Worm (Caenorhabditis elegans) whole organism, L4 larva: ENCODE measurements around the gene C56E10.3.

Source experiments
- F37D6.2 ChIP-seq: sonication (generic microtip); optimal IDR thresholded peaks from 2 replicates; lab custom pipeline; 2016; ENCODE audit warnings: mild to moderate bottlenecking, missing genetic modification characterization, missing compliant biosample characterization
- F44E2.7 ChIP-seq: fragments of 200-800 bp; sonication (Bioruptor generic); IDR thresholded peaks from 2 replicates; pipeline ENCODE4 v2.1.2; 2022; ENCODE audit warnings: missing genetic modification characterization, missing compliant biosample characterization
- F49E8.2 ChIP-seq: sonication (generic microtip); optimal IDR thresholded peaks from 2 replicates; lab custom pipeline; 2016; ENCODE audit warnings: missing compliant biosample characterization, mild to moderate bottlenecking, missing genetic modification characterization, borderline replicate concordance
- R02D3.7 ChIP-seq: fragments of 150-350 bp; sonication (generic microtip); optimal IDR thresholded peaks from 3 replicates; lab custom pipeline; 2014; ENCODE audit warnings: missing biosample characterization, missing genetic modification characterization
- Y48G9A.11 ChIP-seq: fragments of 200-800 bp; sonication (Bioruptor generic); IDR thresholded peaks from 2 replicates; pipeline ENCODE4 v1.3.6; 2022; ENCODE audit warnings: missing genetic modification reagents, missing genetic modification characterization, missing compliant biosample characterization
- Y5F2A.4 ChIP-seq: fragments of 200-800 bp; sonication (Bioruptor generic); optimal IDR thresholded peaks from 2 replicates; lab custom pipeline; 2018; ENCODE audit warnings: mild to moderate bottlenecking, missing genetic modification characterization, missing compliant biosample characterization
- aha-1 ChIP-seq: fragments of 150-350 bp; peaks from one replicate; lab custom pipeline; 2014; ENCODE audit warnings: missing biosample characterization, missing genetic modification characterization
- aly-2 ChIP-seq: sonication (generic microtip); optimal IDR thresholded peaks from 2 replicates; lab custom pipeline; 2018; ENCODE audit warnings: missing biosample characterization, missing genetic modification characterization
- ceh-20 ChIP-seq: fragments of 200-800 bp; sonication (Bioruptor generic); IDR thresholded peaks from 2 replicates; pipeline ENCODE4 v1.3.6; 2022; ENCODE audit warnings: missing genetic modification reagents, missing genetic modification characterization, missing compliant biosample characterization
- ceh-28 ChIP-seq: fragments of 150-350 bp; optimal IDR thresholded peaks from 2 replicates; lab custom pipeline; 2014; ENCODE audit warnings: missing biosample characterization, missing genetic modification reagents, missing genetic modification characterization
- ceh-32 ChIP-seq: sonication (generic microtip); optimal IDR thresholded peaks from 2 replicates; lab custom pipeline; 2016; ENCODE audit warnings: mild to moderate bottlenecking, missing genetic modification characterization, missing compliant biosample characterization; ENCODE audit not compliant: poor library complexity
- ceh-62 ChIP-seq: sonication (generic microtip); optimal IDR thresholded peaks from 2 replicates; lab custom pipeline; 2017; ENCODE audit warnings: missing biosample characterization, missing genetic modification characterization
- cey-2 ChIP-seq: sonication (generic microtip); optimal IDR thresholded peaks from 3 replicates; lab custom pipeline; 2017; ENCODE audit warnings: missing genetic modification characterization, mild to moderate bottlenecking, missing compliant biosample characterization, antibody characterized with exemption, borderline replicate concordance; ENCODE audit not compliant: insufficient read depth
- daf-12 ChIP-seq: fragments of 150-350 bp; optimal IDR thresholded peaks from 2 replicates; lab custom pipeline; 2014; ENCODE audit warnings: missing biosample characterization, missing genetic modification reagents, missing genetic modification characterization
- daf-16 ChIP-seq, 3 experiments: sonication (generic microtip); optimal IDR thresholded peaks; 2 replicates each; lab custom pipeline; 2016 to 2017; ENCODE audit warnings: missing genetic modification characterization in 3 of 3, missing genetic modification reagents in 3 of 3, mild to moderate bottlenecking in 2 of 3, missing compliant biosample characterization in 2 of 3, missing biosample characterization in 1 of 3, moderate library complexity in 1 of 3
- dmd-6 ChIP-seq: fragments of 200-800 bp; sonication (Bioruptor generic); IDR thresholded peaks from 2 replicates; pipeline ENCODE4 v1.3.6; 2022; ENCODE audit warnings: missing genetic modification reagents, missing genetic modification characterization, missing compliant biosample characterization
- duxl-1 ChIP-seq: sonication (generic microtip); optimal IDR thresholded peaks from 2 replicates; lab custom pipeline; 2016; ENCODE audit warnings: mild to moderate bottlenecking, missing genetic modification characterization, moderate library complexity, missing compliant biosample characterization; ENCODE audit not compliant: poor library complexity
- dve-1 ChIP-seq: sonication (generic microtip); optimal IDR thresholded peaks from 2 replicates; lab custom pipeline; 2017; ENCODE audit warnings: antibody characterized with exemption, mild to moderate bottlenecking, missing genetic modification characterization, missing compliant biosample characterization; ENCODE audit not compliant: insufficient read depth
- egl-27 ChIP-seq: sonication (generic microtip); optimal IDR thresholded peaks from 3 replicates; lab custom pipeline; 2017; ENCODE audit warnings: missing biosample characterization, missing genetic modification reagents, missing genetic modification characterization
- hif-1 ChIP-seq, 2 experiments: sonication (generic microtip); optimal IDR thresholded peaks; 2 replicates each; lab custom pipeline; 2016 to 2017; ENCODE audit warnings: missing compliant biosample characterization in 2 of 2, missing genetic modification characterization in 2 of 2, missing genetic modification reagents in 2 of 2, missing genotype in 2 of 2, mild to moderate bottlenecking in 1 of 2
- hlh-11 ChIP-seq: fragments of 200-800 bp; sonication (Bioruptor generic); optimal IDR thresholded peaks from 2 replicates; lab custom pipeline; 2018; ENCODE audit warnings: mild to moderate bottlenecking, missing genetic modification characterization, missing compliant biosample characterization
- hlh-30 ChIP-seq: sonication (generic microtip); optimal IDR thresholded peaks from 2 replicates; lab custom pipeline; 2017; ENCODE audit warnings: antibody characterized with exemption, mild to moderate bottlenecking, missing genetic modification characterization, missing compliant biosample characterization; ENCODE audit not compliant: insufficient read depth
- lin-38 ChIP-seq: fragments of 200-800 bp; sonication (Bioruptor generic); IDR thresholded peaks from 2 replicates; pipeline ENCODE4 v1.3.6; 2022; ENCODE audit warnings: missing genetic modification reagents, missing genetic modification characterization, missing compliant biosample characterization
- mdt-29 ChIP-seq: fragments of 200-800 bp; sonication (Bioruptor generic); IDR thresholded peaks from 2 replicates; pipeline ENCODE4 v1.3.6; 2022; ENCODE audit warnings: missing genetic modification reagents, missing genetic modification characterization, missing compliant biosample characterization
- mep-1 ChIP-seq: fragments of 150-350 bp; sonication (generic microtip); optimal IDR thresholded peaks from 3 replicates; lab custom pipeline; 2014; ENCODE audit warnings: missing biosample characterization, missing genetic modification characterization
- mes-2 ChIP-seq: sonication (generic microtip); optimal IDR thresholded peaks from 2 replicates; lab custom pipeline; 2016; ENCODE audit warnings: missing genotype, mild to moderate bottlenecking, missing genetic modification characterization, missing compliant biosample characterization; ENCODE audit not compliant: poor library complexity, severe bottlenecking
- nhr-10 ChIP-seq: fragments of 150-350 bp; optimal IDR thresholded peaks from 2 replicates; lab custom pipeline; 2014; ENCODE audit warnings: missing biosample characterization, missing genetic modification characterization
- nhr-111 ChIP-seq: fragments of 200-800 bp; sonication (Bioruptor generic); optimal IDR thresholded peaks from 2 replicates; lab custom pipeline; 2018; ENCODE audit warnings: mild to moderate bottlenecking, missing genetic modification characterization, missing compliant biosample characterization
- nhr-28 ChIP-seq: fragments of 150-350 bp; optimal IDR thresholded peaks from 2 replicates; lab custom pipeline; 2014; ENCODE audit warnings: missing biosample characterization, missing genetic modification characterization
- nhr-76 ChIP-seq: fragments of 150-350 bp; optimal IDR thresholded peaks from 2 replicates; lab custom pipeline; 2014; ENCODE audit warnings: missing biosample characterization, missing genetic modification characterization
- pha-4 ChIP-seq, 2 experiments: fragments of 150-350 bp in 1 of 2; fragments of 200-800 bp in 1 of 2; sonication (Bioruptor generic) in 1 of 2; IDR thresholded peaks in 1 of 2; optimal IDR thresholded peaks in 1 of 2; 2 replicates each; pipeline versions ENCODE4 v1.3.6 to Lab custom; 2014 to 2022; ENCODE audit warnings: missing genetic modification characterization in 2 of 2, missing genetic modification reagents in 2 of 2, missing biosample characterization in 1 of 2, missing compliant biosample characterization in 1 of 2
- php-3 ChIP-seq: fragments of 200-800 bp; sonication (Bioruptor generic); IDR thresholded peaks from 2 replicates; pipeline ENCODE4 v1.3.6; 2022; ENCODE audit warnings: missing genetic modification reagents, missing genetic modification characterization, missing compliant biosample characterization
- pqm-1 ChIP-seq: sonication (generic microtip); optimal IDR thresholded peaks from 2 replicates; lab custom pipeline; 2017; ENCODE audit warnings: missing biosample characterization, missing genetic modification characterization
- rbr-2 ChIP-seq: sonication (generic microtip); optimal IDR thresholded peaks from 2 replicates; lab custom pipeline; 2016; ENCODE audit warnings: missing genotype, missing genetic modification characterization, missing compliant biosample characterization
- saeg-2 ChIP-seq: fragments of 200-800 bp; sonication (Bioruptor generic); IDR thresholded peaks from 2 replicates; pipeline ENCODE4 v1.3.6; 2022; ENCODE audit warnings: missing genetic modification reagents, missing genetic modification characterization, missing compliant biosample characterization
- set-16 ChIP-seq: fragments of 200-800 bp; sonication (Bioruptor generic); IDR thresholded peaks from 2 replicates; pipeline ENCODE4 v1.3.6; 2022; ENCODE audit warnings: missing genetic modification reagents, missing genetic modification characterization, missing compliant biosample characterization
- tra-1 ChIP-seq: fragments of 200-800 bp; sonication (Bioruptor generic); IDR thresholded peaks from 2 replicates; pipeline ENCODE4 v1.3.6; 2022; ENCODE audit warnings: missing genetic modification reagents, missing genetic modification characterization, missing compliant biosample characterization
- unc-130 ChIP-seq: sonication (generic microtip); optimal IDR thresholded peaks from 2 replicates; lab custom pipeline; 2016; ENCODE audit warnings: missing genetic modification reagents, missing genetic modification characterization, missing compliant biosample characterization
- unc-62 ChIP-seq, 3 experiments: fragments of 150-350 bp in 1 of 3; sonication (generic microtip); optimal IDR thresholded peaks in 2 of 3; peaks in 1 of 3; 1 replicate in 1 of 3; 2 replicates in 2 of 3; lab custom pipeline; 2014 to 2017; ENCODE audit warnings: missing biosample characterization in 3 of 3, missing genetic modification characterization in 3 of 3, missing genetic modification reagents in 3 of 3, missing genotype in 1 of 3
- zfp-2 ChIP-seq: sonication (generic microtip); optimal IDR thresholded peaks from 2 replicates; lab custom pipeline; 2016; ENCODE audit warnings: mild to moderate bottlenecking, missing genetic modification characterization, missing compliant biosample characterization
- zfp-3 ChIP-seq: fragments of 200-800 bp; sonication (Bioruptor generic); conservative IDR thresholded peaks from 2 replicates; pipeline ENCODE4 v1.3.6; 2022; ENCODE audit warnings: missing genetic modification reagents, missing genetic modification characterization, missing compliant biosample characterization
- ztf-11 ChIP-seq: fragments of 150-350 bp; optimal IDR thresholded peaks from 2 replicates; lab custom pipeline; 2014; ENCODE audit warnings: missing biosample characterization, missing genetic modification characterization

The C56E10.3 gene

DNA sequence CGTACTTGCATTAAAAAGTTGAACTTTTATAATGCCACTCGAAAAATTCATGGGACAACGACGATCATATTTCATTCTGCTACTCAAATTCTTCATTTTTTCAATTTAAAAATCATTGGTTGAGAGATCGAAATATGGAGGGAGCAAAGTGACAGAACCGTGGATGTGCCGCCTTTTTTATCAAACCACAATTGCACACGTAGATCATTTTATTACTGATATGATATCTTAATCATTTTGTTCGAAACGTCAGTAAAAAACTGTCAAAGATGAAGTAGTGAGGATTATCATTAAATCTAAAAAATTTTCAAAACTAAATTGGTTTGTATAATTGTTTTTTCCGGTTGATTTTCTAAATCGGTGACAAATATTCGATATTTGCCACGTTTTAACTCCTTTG lies 8.7 kb downstream of the C56E10.3 start:
- TF ChIP-seq aly-2 (tag; lab: Kevin White, UChicago) (no peak), unc-130 (GFP tag; lab: Kevin White, UChicago) (no peak), unc-62 (GFP tag; optimal IDR thresholded peaks at IDR 0.05 in 1 of 2; lab: Kevin White, UChicago) (peak in 1 of 2 experiments; percentile 34), unc-62 (tag; optimal IDR thresholded peaks at IDR 0.05; lab: Kevin White, UChicago) (no peak), daf-12 (no peak), php-3 (GFP tag; lab: Robert Waterston, UW) (peak; percentile 62; the same call in 1 of the 2 replicates), mes-2 (tag; lab: Kevin White, UChicago) (no peak), pqm-1 (tag; lab: Kevin White, UChicago) (peak; percentile 53), hlh-11 (tag; lab: Kevin White, UChicago) (peak; percentile 32), rbr-2 (tag; lab: Kevin White, UChicago) (no peak), mdt-29 (GFP tag; lab: Robert Waterston, UW) (no peak), nhr-10 (tag; lab: Kevin White, UChicago) (no peak), dmd-6 (GFP tag; lab: Robert Waterston, UW) (peak; percentile 79), set-16 (GFP tag; lab: Robert Waterston, UW) (no peak), dve-1 (tag; lab: Kevin White, UChicago) (peak; percentile 66), ceh-20 (GFP tag; lab: Robert Waterston, UW) (no peak), nhr-28 (tag; lab: Kevin White, UChicago) (peak; percentile 20), tra-1 (0 out of 2 replicates have a peak, but pooled peaks have one; percentile 38)

DNA sequence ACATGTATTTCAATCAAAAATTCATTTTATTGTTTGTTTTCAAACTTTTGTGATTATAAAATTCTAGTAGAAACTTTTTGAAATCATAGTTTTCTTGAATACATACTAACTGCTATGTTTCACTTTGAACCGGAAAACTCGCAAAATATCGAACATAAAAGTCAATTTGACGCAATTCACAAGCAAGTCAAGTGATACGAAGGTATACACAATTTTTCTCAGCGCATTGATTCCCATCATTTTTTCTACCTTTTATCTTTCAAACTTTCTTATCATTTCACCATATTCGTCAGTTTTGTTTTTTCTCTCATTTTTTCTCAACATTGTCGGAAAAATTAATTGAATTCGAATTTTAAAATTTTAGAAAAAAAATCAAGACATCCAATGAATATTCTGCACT lies 9.7 kb downstream of the C56E10.3 start, which contains the start of gene nhr-173:
nhr-173 (plus strand) TSS at position 366 of the 400 bp plus-strand sequence.
- TF ChIP-seq Y5F2A.4 (GFP tag; lab: Kevin White, UChicago) = no peak
- peak; percentile 10 for TF ChIP-seq dve-1 (tag; lab: Kevin White, UChicago)
- peak; percentile 63 for TF ChIP-seq nhr-28 (tag; lab: Kevin White, UChicago)
- TF ChIP-seq dmd-6 (GFP tag; lab: Robert Waterston, UW) = peak; percentile 62
- peak; percentile 27 for TF ChIP-seq hlh-30 (tag; lab: Kevin White, UChicago)
- TF ChIP-seq nhr-111 (GFP tag; lab: Kevin White, UChicago) = no peak
- TF ChIP-seq daf-16 (GFP tag; optimal IDR thresholded peaks at IDR 0.05; lab: Kevin White, UChicago) = no peak
- TF ChIP-seq daf-16 (tag; optimal IDR thresholded peaks at IDR 0.05; lab: Kevin White, UChicago) = peak; percentile 60
- TF ChIP-seq hlh-11 (tag; lab: Kevin White, UChicago) = peak; percentile 29

DNA sequence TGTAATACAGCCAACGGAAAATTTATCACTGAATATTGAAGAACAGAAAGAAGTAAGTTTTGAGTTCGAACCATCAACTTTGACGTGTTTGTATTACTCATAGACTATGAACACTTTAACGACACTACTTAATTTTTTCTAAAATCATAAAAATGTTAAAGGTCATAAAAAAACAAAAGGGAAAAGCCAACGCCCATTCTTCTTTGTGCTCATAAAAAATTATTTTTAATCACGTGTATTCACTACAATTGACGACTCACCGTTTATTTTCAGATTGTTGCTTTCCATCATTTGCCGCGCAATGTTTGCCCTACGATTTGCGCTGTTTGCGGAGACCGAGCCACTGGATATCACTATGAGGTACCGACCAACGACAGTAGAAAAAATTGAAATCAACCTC lies 10.8 kb downstream of the C56E10.3 start:
- no peak for TF ChIP-seq ztf-11 (tag; lab: Kevin White, UChicago)
- no peak for TF ChIP-seq ceh-32 (tag; lab: Kevin White, UChicago)
- TF ChIP-seq F49E8.2 = no peak
- TF ChIP-seq nhr-76 (tag; lab: Kevin White, UChicago) = no peak
- TF ChIP-seq zfp-3 (GFP tag; lab: Robert Waterston, UW) = no peak
- no peak for TF ChIP-seq duxl-1 (tag; lab: Kevin White, UChicago)
- TF ChIP-seq R02D3.7 (tag; lab: Kevin White, UChicago) = no peak
- no peak for TF ChIP-seq Y48G9A.11
- no peak for TF ChIP-seq saeg-2 (GFP tag; lab: Robert Waterston, UW)
- no peak for TF ChIP-seq pha-4 (GFP tag; IDR thresholded peaks at IDR 0.05; lab: Robert Waterston, UW)
- TF ChIP-seq pha-4 (tag; optimal IDR thresholded peaks at IDR 0.05; lab: Kevin White, UChicago) = peak; percentile 17
- TF ChIP-seq ceh-62 (tag; lab: Kevin White, UChicago) = no peak
- TF ChIP-seq aha-1 (tag; lab: Kevin White, UChicago) = peak; percentile 33
- TF ChIP-seq F37D6.2 (tag; lab: Kevin White, UChicago) = no peak
- no peak for TF ChIP-seq ceh-28
- TF ChIP-seq mep-1 (tag; lab: Kevin White, UChicago) = no peak
- TF ChIP-seq dve-1 (tag; lab: Kevin White, UChicago) = peak; percentile 0
- no peak for TF ChIP-seq cey-2
- TF ChIP-seq lin-38 (GFP tag; lab: Robert Waterston, UW) = no peak
- peak; percentile 82 for TF ChIP-seq php-3 (GFP tag; lab: Robert Waterston, UW)
- TF ChIP-seq nhr-28 (tag; lab: Kevin White, UChicago) = peak; percentile 26
- TF ChIP-seq F44E2.7 (GFP tag; lab: Robert Waterston, UW) = no peak
- no peak for TF ChIP-seq hif-1 (tag; optimal IDR thresholded peaks at IDR 0.05; lab: Kevin White, UChicago)
- TF ChIP-seq egl-27 (tag; lab: Kevin White, UChicago) = no peak
- no peak for TF ChIP-seq zfp-2
- no peak for TF ChIP-seq set-16 (GFP tag; lab: Robert Waterston, UW)
